Worm (Caenorhabditis elegans) whole organism, L2 larva: Measurements from ENCODE around the gene acl-14.

Experiments used
- C34F6.9 ChIP-seq: fragments of 150-350 bp; optimal IDR thresholded peaks from 2 replicates; lab custom pipeline; 2014; ENCODE audit warnings: missing biosample characterization, missing genetic modification characterization
- F13H6.1 ChIP-seq: sonication (generic microtip); optimal IDR thresholded peaks from 2 replicates; lab custom pipeline; 2016; ENCODE audit warnings: missing genetic modification characterization, missing compliant biosample characterization
- R02D3.7 ChIP-seq: fragments of 150-350 bp; optimal IDR thresholded peaks from 2 replicates; lab custom pipeline; 2014; ENCODE audit warnings: missing biosample characterization, missing genetic modification characterization
- ZK546.5 ChIP-seq: sonication (generic microtip); optimal IDR thresholded peaks from 2 replicates; lab custom pipeline; 2017; ENCODE audit warnings: missing biosample characterization, missing genetic modification characterization
- alr-1 ChIP-seq: fragments of 150-350 bp; optimal IDR thresholded peaks from 2 replicates; lab custom pipeline; 2014; ENCODE audit warnings: missing biosample characterization, missing genetic modification characterization
- aly-2 ChIP-seq: fragments of 150-350 bp; optimal IDR thresholded peaks from 2 replicates; lab custom pipeline; 2014; ENCODE audit warnings: missing biosample characterization, missing genetic modification characterization
- ama-1 ChIP-seq: fragments of 150-350 bp; optimal IDR thresholded peaks from 2 replicates; lab custom pipeline; 2018; ENCODE audit warnings: inconsistent platforms
- blmp-1 ChIP-seq: sonication (generic microtip); optimal IDR thresholded peaks from 2 replicates; lab custom pipeline; 2017; ENCODE audit warnings: missing genetic modification characterization, mild to moderate bottlenecking, missing compliant biosample characterization, antibody characterized with exemption, moderate library complexity; ENCODE audit not compliant: insufficient read depth
- dmd-4 ChIP-seq: sonication (generic microtip); optimal IDR thresholded peaks from 2 replicates; lab custom pipeline; 2017; ENCODE audit warnings: missing biosample characterization, missing genetic modification characterization
- elt-1 ChIP-seq: fragments of 150-350 bp; optimal IDR thresholded peaks from 2 replicates; lab custom pipeline; 2014; ENCODE audit warnings: missing biosample characterization, missing genetic modification characterization
- elt-3 ChIP-seq: sonication (generic microtip); optimal IDR thresholded peaks from 2 replicates; lab custom pipeline; 2017; ENCODE audit warnings: missing biosample characterization, missing genetic modification characterization
- fos-1 ChIP-seq: fragments of 150-350 bp; optimal IDR thresholded peaks from 2 replicates; lab custom pipeline; 2014; ENCODE audit warnings: missing biosample characterization, missing genetic modification characterization
- lin-13 ChIP-seq: fragments of 150-350 bp; optimal IDR thresholded peaks from 2 replicates; lab custom pipeline; 2014; ENCODE audit warnings: missing biosample characterization, missing genetic modification reagents, missing genetic modification characterization
- lin-39 ChIP-seq: fragments of 150-350 bp; optimal IDR thresholded peaks from 2 replicates; lab custom pipeline; 2014; ENCODE audit warnings: missing biosample characterization, missing genetic modification reagents, missing genetic modification characterization
- lsy-2 ChIP-seq, 2 experiments: fragments of 150-350 bp in 1 of 2; sonication (generic microtip) in 1 of 2; optimal IDR thresholded peaks; 2 replicates each; lab custom pipeline; 2014 to 2017; ENCODE audit warnings: missing biosample characterization in 2 of 2, missing genetic modification characterization in 2 of 2
- mab-5 ChIP-seq: fragments of 150-350 bp; optimal IDR thresholded peaks from 2 replicates; lab custom pipeline; 2014; ENCODE audit warnings: missing biosample characterization, missing genetic modification characterization
- nhr-11 ChIP-seq: fragments of 150-350 bp; optimal IDR thresholded peaks from 2 replicates; lab custom pipeline; 2014; ENCODE audit warnings: missing biosample characterization, missing genetic modification characterization
- nhr-129 ChIP-seq: fragments of 150-350 bp; optimal IDR thresholded peaks from 2 replicates; lab custom pipeline; 2014; ENCODE audit warnings: missing biosample characterization, missing genetic modification characterization
- nhr-21 ChIP-seq: fragments of 150-350 bp; optimal IDR thresholded peaks from 2 replicates; lab custom pipeline; 2014; ENCODE audit warnings: missing biosample characterization, missing genetic modification characterization
- nhr-23 ChIP-seq: fragments of 150-350 bp; optimal IDR thresholded peaks from 2 replicates; lab custom pipeline; 2014; ENCODE audit warnings: missing biosample characterization, missing genetic modification reagents, missing genetic modification characterization
- nhr-25 ChIP-seq: fragments of 150-350 bp; sonication (generic microtip); optimal IDR thresholded peaks from 3 replicates; lab custom pipeline; 2014; ENCODE audit warnings: missing biosample characterization, missing genetic modification characterization
- nhr-6 ChIP-seq: fragments of 150-350 bp; optimal IDR thresholded peaks from 2 replicates; lab custom pipeline; 2014; ENCODE audit warnings: missing biosample characterization, missing genetic modification characterization
- nhr-77 ChIP-seq: fragments of 150-350 bp; optimal IDR thresholded peaks from 2 replicates; lab custom pipeline; 2014; ENCODE audit warnings: missing biosample characterization, missing genetic modification characterization
- peb-1 ChIP-seq: fragments of 150-350 bp; optimal IDR thresholded peaks from 2 replicates; lab custom pipeline; 2014; ENCODE audit warnings: missing biosample characterization, missing genetic modification characterization
- skn-1 ChIP-seq: sonication (generic microtip); optimal IDR thresholded peaks from 2 replicates; lab custom pipeline; 2017; ENCODE audit warnings: missing biosample characterization, missing genetic modification characterization
- snpc-4 ChIP-seq: fragments of 150-350 bp; optimal IDR thresholded peaks from 2 replicates; lab custom pipeline; 2014; ENCODE audit warnings: missing biosample characterization, missing genetic modification characterization
- unc-39 ChIP-seq: fragments of 150-350 bp; optimal IDR thresholded peaks from 2 replicates; lab custom pipeline; 2014; ENCODE audit warnings: missing biosample characterization, missing genetic modification characterization
- unc-55 ChIP-seq: fragments of 150-350 bp; sonication (generic microtip); optimal IDR thresholded peaks from 3 replicates; lab custom pipeline; 2014; ENCODE audit warnings: missing biosample characterization, missing genetic modification reagents, missing genetic modification characterization
- unc-62 ChIP-seq: fragments of 150-350 bp; optimal IDR thresholded peaks from 2 replicates; lab custom pipeline; 2014; ENCODE audit warnings: missing biosample characterization, missing genetic modification reagents, missing genetic modification characterization
- zag-1 ChIP-seq: fragments of 150-350 bp; optimal IDR thresholded peaks from 2 replicates; lab custom pipeline; 2014; ENCODE audit warnings: missing biosample characterization, missing genetic modification characterization
- ztf-11 ChIP-seq: sonication (generic microtip); optimal IDR thresholded peaks from 2 replicates; lab custom pipeline; 2017; ENCODE audit warnings: missing biosample characterization, missing genetic modification characterization
- ztf-4 ChIP-seq: fragments of 150-350 bp; optimal IDR thresholded peaks from 2 replicates; lab custom pipeline; 2014; ENCODE audit warnings: missing biosample characterization, missing genetic modification characterization

acl-14 gene

ce11 chrV:9314408-9314807, 19.0 kb downstream of the acl-14 start:
- TF ChIP-seq C34F6.9 (tag; lab: Kevin White, UChicago): no peak
- TF ChIP-seq unc-39 (tag; lab: Kevin White, UChicago): no peak
- TF ChIP-seq ZK546.5 (tag; lab: Kevin White, UChicago): no peak
- TF ChIP-seq lin-13 (GFP tag; lab: Kevin White, UChicago): no peak
- TF ChIP-seq lsy-2 (tag; optimal IDR thresholded peaks at IDR 0.05; lab: Kevin White, UChicago): no peak
- no peak for TF ChIP-seq nhr-25 (tag; lab: Kevin White, UChicago)
- TF ChIP-seq elt-3 (tag; lab: Kevin White, UChicago): no peak
- TF ChIP-seq ama-1 (lab: Kevin White, UChicago): no peak
- TF ChIP-seq zag-1 (tag; lab: Kevin White, UChicago): no peak
- no peak for TF ChIP-seq fos-1 (tag; lab: Kevin White, UChicago)

DNA sequence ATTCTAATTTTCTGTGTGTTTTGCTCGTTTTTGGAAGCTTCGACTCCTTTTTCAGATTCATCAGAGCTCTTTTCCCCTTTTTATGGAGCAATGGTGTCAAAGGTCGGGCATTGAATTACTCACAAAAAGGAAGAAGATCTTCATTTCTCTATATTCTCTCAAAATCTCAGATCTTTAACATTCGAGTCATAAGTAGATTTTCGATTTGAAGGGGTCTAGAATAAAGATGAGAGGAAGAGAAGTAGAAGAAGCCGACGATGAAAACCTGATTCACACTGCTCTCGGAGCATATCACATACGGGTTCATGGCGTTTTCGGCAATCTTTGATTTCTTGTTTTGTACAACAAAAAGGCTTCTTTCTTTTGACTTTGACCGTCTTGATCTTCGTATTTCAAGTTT, 21.1 kb downstream of the acl-14 start:
- TF ChIP-seq R02D3.7 (tag; lab: Kevin White, UChicago) (no peak), elt-1 (tag; lab: Kevin White, UChicago) (no peak), lsy-2 (tag; optimal IDR thresholded peaks at IDR 0.05; lab: Kevin White, UChicago) (no peak), alr-1 (tag; lab: Kevin White, UChicago) (no peak), fos-1 (tag; lab: Kevin White, UChicago) (no peak), unc-62 (GFP tag; lab: Kevin White, UChicago) (no peak), nhr-23 (tag; lab: Kevin White, UChicago) (no peak)

DNA sequence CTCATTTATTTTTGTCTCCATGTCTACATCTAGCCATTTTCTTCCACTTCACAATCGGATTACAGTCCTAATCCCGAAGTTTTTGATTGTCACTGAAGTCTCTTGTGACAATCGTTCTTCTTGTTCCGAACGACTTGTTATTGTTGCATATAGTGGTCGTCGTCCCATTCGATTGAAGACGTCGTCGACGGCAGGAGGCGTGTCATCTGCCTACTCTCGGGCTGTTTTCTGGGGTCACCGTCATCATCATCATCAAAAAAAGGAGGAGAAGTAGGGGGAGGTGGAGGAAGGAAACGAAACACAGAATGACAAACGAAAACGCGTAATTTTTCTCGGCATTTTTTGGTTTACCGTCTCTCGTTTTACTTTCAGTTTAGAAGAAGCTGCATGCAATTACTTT, 28.3 kb downstream of the acl-14 start, which contains the start of gene F44A2.3:
Gene F44A2.3, plus strand, starts transcription at position 301 of the 400 bp plus-strand sequence.
- TF ChIP-seq ama-1 (lab: Kevin White, UChicago) (no peak), ztf-4 (tag; lab: Kevin White, UChicago) (no peak), R02D3.7 (tag; lab: Kevin White, UChicago) (no peak), aly-2 (tag; lab: Kevin White, UChicago) (no peak)

DNA sequence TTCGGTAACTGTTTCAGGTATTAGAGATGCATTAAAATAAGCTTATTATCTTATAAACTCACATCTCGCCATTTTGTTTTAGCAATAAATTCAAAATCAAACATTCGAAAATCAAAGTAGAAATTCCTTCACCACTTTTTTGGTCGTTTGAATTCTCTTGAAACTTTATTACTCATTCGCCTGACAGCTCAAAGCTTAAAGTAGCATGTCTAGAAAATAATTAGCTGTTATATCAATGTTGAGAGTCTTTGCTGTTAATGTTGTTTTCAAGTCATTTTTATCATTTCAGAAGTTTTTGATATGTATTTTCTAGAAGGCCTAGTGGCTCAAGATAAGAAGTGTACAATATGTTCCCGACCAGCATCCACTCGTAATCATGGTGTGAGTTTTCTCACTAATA, 30.4 kb downstream of the acl-14 start, which contains the start of gene nhr-39:
Gene nhr-39, plus strand, starts transcription at position 301 of the 400 bp plus-strand sequence.
- TF ChIP-seq C34F6.9 (tag; lab: Kevin White, UChicago) (no peak), nhr-23 (tag; lab: Kevin White, UChicago) (no peak), lsy-2 (tag; optimal IDR thresholded peaks at IDR 0.05; lab: Kevin White, UChicago) (no peak), peb-1 (no peak), F13H6.1 (no peak), elt-3 (tag; lab: Kevin White, UChicago) (no peak), nhr-77 (no peak), nhr-11 (tag; lab: Kevin White, UChicago) (no peak), skn-1 (no peak), ztf-11 (no peak), elt-1 (tag; lab: Kevin White, UChicago) (no peak), alr-1 (tag; lab: Kevin White, UChicago) (no peak), dmd-4 (tag; lab: Kevin White, UChicago) (no peak), nhr-21 (tag; lab: Kevin White, UChicago) (no peak), lin-39 (tag; lab: Kevin White, UChicago) (no peak), unc-39 (tag; lab: Kevin White, UChicago) (no peak), blmp-1 (tag; lab: Kevin White, UChicago) (no peak), nhr-6 (tag; lab: Kevin White, UChicago) (no peak)

- TF ChIP-seq dmd-4 (tag; lab: Kevin White, UChicago) (no peak), unc-55 (no peak), ama-1 (lab: Kevin White, UChicago) (no peak), unc-62 (GFP tag; lab: Kevin White, UChicago) (no peak), snpc-4 (tag; lab: Kevin White, UChicago) (no peak), nhr-129 (no peak), mab-5 (tag; lab: Kevin White, UChicago) (no peak), blmp-1 (tag; lab: Kevin White, UChicago) (no peak)
- TF ChIP-seq, all 48 proteins: peak for 0
Measured at ce11 chrV:9297332-9297731, 36.1 kb downstream of the acl-14 start, which contains the start of gene F44A2.5. Gene F44A2.5, plus strand, starts transcription at chrV:9297632.

DNA sequence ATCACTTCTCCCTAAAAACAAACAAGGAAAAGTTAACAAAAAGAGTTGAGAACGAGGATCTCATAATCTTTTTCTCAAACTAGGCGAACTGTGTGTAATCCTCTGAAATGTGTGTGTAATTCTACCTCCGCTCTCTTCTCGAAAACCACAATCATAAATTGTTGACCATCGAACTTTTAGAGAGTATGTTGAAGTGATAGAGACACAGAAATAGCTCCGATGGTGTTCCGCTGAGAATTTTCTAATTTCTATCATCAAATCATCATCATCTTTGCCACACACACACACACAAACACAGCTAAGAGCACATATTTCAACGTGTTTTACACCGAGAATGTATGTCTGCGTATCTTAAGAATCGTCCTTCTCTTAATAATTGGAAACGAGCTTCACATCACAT, 37.9 kb downstream of the acl-14 start:
- TF ChIP-seq unc-39 (tag; lab: Kevin White, UChicago) (no peak), F13H6.1 (peak; percentile 17)
